Worm (Caenorhabditis elegans): ENCODE data around the gene snx-14.
A peak's percentile ranks its signal among the peaks of the same experiment; 100 is the strongest.

The snx-14 gene

ce11 chrII:13503653-13504052 is 27.4 kb downstream of the snx-14 start, which contains the start of gene F54F11.1:
F54F11.1 (plus strand) TSS chrII:13503953.
- TF ChIP-seq unc-39 (tag; optimal IDR thresholded peaks at IDR 0.05) (no peak), dmd-4 (tag; optimal IDR thresholded peaks at IDR 0.05) (no peak), unc-55 (GFP tag; optimal IDR thresholded peaks at IDR 0.05) (peak; percentile 14), elt-1 (tag; optimal IDR thresholded peaks at IDR 0.05) (no peak)

ce11 chrII:13501575-13501974 is 29.4 kb downstream of the snx-14 start, which contains the start of gene F45H10.5:
F45H10.5 (plus strand) TSS chrII:13501875.
- TF ChIP-seq skn-1 (tag; optimal IDR thresholded peaks at IDR 0.05) (no peak), lin-13 (GFP tag; optimal IDR thresholded peaks at IDR 0.05) (no peak), lsy-2 (tag; optimal IDR thresholded peaks at IDR 0.05) (no peak), zag-1 (tag; optimal IDR thresholded peaks at IDR 0.05) (no peak), ceh-82 (tag; optimal IDR thresholded peaks at IDR 0.05) (no peak), egl-27 (tag; optimal IDR thresholded peaks at IDR 0.05) (no peak), C34F6.9 (tag; optimal IDR thresholded peaks at IDR 0.05) (no peak), dmd-4 (tag; optimal IDR thresholded peaks at IDR 0.05) (no peak)

ce11 chrII:13500582-13500981 is 30.4 kb downstream of the snx-14 start:
- TF ChIP-seq unc-62 (GFP tag; optimal IDR thresholded peaks at IDR 0.05) (no peak), nhr-21 (tag; optimal IDR thresholded peaks at IDR 0.05) (no peak), sma-9 (GFP tag; optimal IDR thresholded peaks at IDR 0.05) (peak; percentile 17), sma-9 (tag; optimal IDR thresholded peaks at IDR 0.05) (no peak), nhr-129 (tag; optimal IDR thresholded peaks at IDR 0.05) (peak; percentile 10), snpc-4 (tag; optimal IDR thresholded peaks at IDR 0.05) (no peak)

ce11 chrII:13495718-13496117 is 35.3 kb downstream of the snx-14 start, which contains the start of gene drr-1:
drr-1 (minus strand) TSS chrII:13495900.
- TF ChIP-seq F13H6.1 (tag; optimal IDR thresholded peaks at IDR 0.05), result no peak
- no peak for TF ChIP-seq nhr-6 (tag; optimal IDR thresholded peaks at IDR 0.05)
- TF ChIP-seq mbf-1 (tag; optimal IDR thresholded peaks at IDR 0.05), result no peak
- TF ChIP-seq gmeb-1 (tag; optimal IDR thresholded peaks at IDR 0.05), result no peak
- no peak for TF ChIP-seq unc-62 (GFP tag; optimal IDR thresholded peaks at IDR 0.05)
- TF ChIP-seq nhr-12 (tag; optimal IDR thresholded peaks at IDR 0.05), result no peak
- TF ChIP-seq mdl-1 (tag; optimal IDR thresholded peaks at IDR 0.05), result no peak
- no peak for TF ChIP-seq lsy-2 (tag; optimal IDR thresholded peaks at IDR 0.05)
- no peak for TF ChIP-seq egl-27 (tag; optimal IDR thresholded peaks at IDR 0.05)
- no peak for TF ChIP-seq ceh-16 (tag; optimal IDR thresholded peaks at IDR 0.05)
- no peak for TF ChIP-seq elt-3 (tag; optimal IDR thresholded peaks at IDR 0.05)
- peak; percentile 28 for TF ChIP-seq fos-1 (tag; optimal IDR thresholded peaks at IDR 0.05)
- peak; percentile 28 for TF ChIP-seq crh-2 (tag; optimal IDR thresholded peaks at IDR 0.05)

ce11 chrII:13494762-13495161 is 36.3 kb downstream of the snx-14 start:
- TF ChIP-seq dmd-4 (tag; optimal IDR thresholded peaks at IDR 0.05) (no peak), mdl-1 (tag; optimal IDR thresholded peaks at IDR 0.05) (no peak), zag-1 (tag; optimal IDR thresholded peaks at IDR 0.05) (no peak), nhr-129 (tag; optimal IDR thresholded peaks at IDR 0.05) (no peak), ztf-1 (GFP tag; conservative IDR thresholded peaks at IDR 0.05) (no peak), ama-1 (optimal IDR thresholded peaks at IDR 0.05) (no peak), C34F6.9 (tag; optimal IDR thresholded peaks at IDR 0.05) (peak; percentile 50), nhr-11 (tag; optimal IDR thresholded peaks at IDR 0.05) (no peak), ztf-4 (tag; optimal IDR thresholded peaks at IDR 0.05) (no peak), ZK546.5 (tag; optimal IDR thresholded peaks at IDR 0.05) (no peak), nhr-237 (tag; optimal IDR thresholded peaks at IDR 0.05) (no peak), nhr-23 (tag; optimal IDR thresholded peaks at IDR 0.05) (no peak), gmeb-1 (tag; optimal IDR thresholded peaks at IDR 0.05) (peak; percentile 39), F13H6.1 (tag; optimal IDR thresholded peaks at IDR 0.05) (peak; percentile 16), Y55F3AM.14 (GFP tag; optimal IDR thresholded peaks at IDR 0.05) (no peak), lsy-2 (tag; optimal IDR thresholded peaks at IDR 0.05) (peak; percentile 29 to 72), nhr-25 (tag; optimal IDR thresholded peaks at IDR 0.05) (no peak), unc-55 (GFP tag; optimal IDR thresholded peaks at IDR 0.05) (peak; percentile 23), ceh-16 (tag; optimal IDR thresholded peaks at IDR 0.05) (no peak), crh-2 (tag; optimal IDR thresholded peaks at IDR 0.05) (peak; percentile 62), sma-3 (GFP tag; optimal IDR thresholded peaks at IDR 0.05) (peak; percentile 5), lin-13 (GFP tag; optimal IDR thresholded peaks at IDR 0.05) (peak; percentile 43), sem-4 (tag; optimal IDR thresholded peaks at IDR 0.05) (no peak), sma-9 (GFP tag; optimal IDR thresholded peaks at IDR 0.05) (no peak), sma-9 (tag; optimal IDR thresholded peaks at IDR 0.05) (no peak), mbf-1 (tag; optimal IDR thresholded peaks at IDR 0.05) (no peak), lin-11 (tag; optimal IDR thresholded peaks at IDR 0.05) (no peak), nhr-6 (tag; optimal IDR thresholded peaks at IDR 0.05) (no peak), elt-1 (tag; optimal IDR thresholded peaks at IDR 0.05) (no peak), unc-62 (GFP tag; optimal IDR thresholded peaks at IDR 0.05) (no peak)
